Fruit fly (Drosophila melanogaster) whole organism, prepupa: ENCODE data around the gene CG3091.

Experiments used
- Blimp-1 ChIP-seq: fragments of 200-800 bp; sonication (Bioruptor generic); optimal IDR thresholded peaks from 3 replicates; lab custom pipeline; 2017; ENCODE audit warnings: missing biosample characterization, missing genetic modification characterization, mild to moderate bottlenecking, moderate library complexity, missing genetic modification reagents
- CG10669 ChIP-seq: fragments of 200-800 bp; sonication (Bioruptor generic); optimal IDR thresholded peaks from 3 replicates; lab custom pipeline; 2018; ENCODE audit warnings: missing biosample characterization, mild to moderate bottlenecking, missing genetic modification characterization, moderate library complexity
- CG11294 ChIP-seq: fragments of 200-800 bp; sonication (Bioruptor generic); IDR thresholded peaks from 2 replicates; pipeline ENCODE4 v1.3.6; 2022; ENCODE audit warnings: missing biosample characterization, missing genetic modification characterization
- CG11762 ChIP-seq: fragments of 200-800 bp; sonication (Bioruptor generic); optimal IDR thresholded peaks from 3 replicates; lab custom pipeline; 2016; ENCODE audit warnings: missing biosample characterization, missing genetic modification characterization; ENCODE audit not compliant: insufficient read depth
- CG11902 ChIP-seq: fragments of 200-800 bp; sonication (Bioruptor generic); optimal IDR thresholded peaks from 3 replicates; lab custom pipeline; 2016; ENCODE audit warnings: missing biosample characterization, missing genetic modification characterization
- CG15336 ChIP-seq: fragments of 200-800 bp; sonication (Bioruptor generic); IDR thresholded peaks from 2 replicates; pipeline ENCODE4 v1.3.6; 2022; ENCODE audit warnings: missing biosample characterization, missing genetic modification characterization
- CG16779 ChIP-seq: fragments of 200-800 bp; sonication (Bioruptor generic); optimal IDR thresholded peaks from 3 replicates; lab custom pipeline; 2017; ENCODE audit warnings: missing biosample characterization, mild to moderate bottlenecking, missing genetic modification characterization
- CG3032 ChIP-seq: fragments of 200-800 bp; optimal IDR thresholded peaks from 2 replicates; lab custom pipeline; 2019; ENCODE audit warnings: missing biosample characterization, mild to moderate bottlenecking, missing genetic modification characterization, moderate library complexity
- CG31627 ChIP-seq: fragments of 200-800 bp; sonication (Bioruptor generic); optimal IDR thresholded peaks from 3 replicates; lab custom pipeline; 2016; ENCODE audit warnings: missing biosample characterization, missing genetic modification characterization
- CG32006 ChIP-seq: fragments of 200-800 bp; sonication (Bioruptor generic); optimal IDR thresholded peaks from 3 replicates; lab custom pipeline; 2017; ENCODE audit warnings: missing biosample characterization, mild to moderate bottlenecking, missing genetic modification characterization
- CG6163 ChIP-seq: fragments of 200-800 bp; sonication (Bioruptor generic); IDR thresholded peaks from 3 replicates; pipeline ENCODE4 v1.3.6; 2022; ENCODE audit warnings: missing biosample characterization, missing genetic modification characterization
- CG6276 ChIP-seq: fragments of 200-800 bp; sonication (Bioruptor generic); optimal IDR thresholded peaks from 2 replicates; lab custom pipeline; 2017; ENCODE audit warnings: missing biosample characterization, mild to moderate bottlenecking, missing genetic modification characterization
- CG6808 ChIP-seq: fragments of 200-800 bp; sonication (Bioruptor generic); optimal IDR thresholded peaks from 3 replicates; lab custom pipeline; 2017; ENCODE audit warnings: missing biosample characterization, missing genetic modification characterization, mild to moderate bottlenecking, moderate library complexity, missing genetic modification reagents
- CG6854 ChIP-seq: fragments of 200-800 bp; sonication (Bioruptor generic); optimal IDR thresholded peaks from 2 replicates; lab custom pipeline; 2017; ENCODE audit warnings: missing biosample characterization, mild to moderate bottlenecking, missing genetic modification characterization
- CG7368 ChIP-seq: fragments of 200-800 bp; sonication (Bioruptor generic); optimal IDR thresholded peaks from 3 replicates; lab custom pipeline; 2016; ENCODE audit warnings: missing biosample characterization, missing genetic modification characterization
- CG8119 ChIP-seq: fragments of 200-800 bp; sonication (Bioruptor generic); IDR thresholded peaks from 3 replicates; pipeline ENCODE4 v1.3.6; 2022; ENCODE audit warnings: missing biosample characterization, missing genetic modification characterization
- CG8319 ChIP-seq: fragments of 200-800 bp; sonication (Bioruptor generic); optimal IDR thresholded peaks from 3 replicates; lab custom pipeline; 2016; ENCODE audit warnings: missing biosample characterization, missing genetic modification characterization
- CG8632 ChIP-seq: fragments of 200-800 bp; sonication (Bioruptor generic); optimal IDR thresholded peaks from 3 replicates; lab custom pipeline; 2016; ENCODE audit warnings: missing biosample characterization, missing genetic modification characterization
- CG9139 ChIP-seq: fragments of 200-800 bp; sonication (Bioruptor generic); optimal IDR thresholded peaks from 3 replicates; lab custom pipeline; 2017; ENCODE audit warnings: missing biosample characterization, mild to moderate bottlenecking, missing genetic modification characterization
- Eip75B ChIP-seq: fragments of 200-800 bp; sonication (Bioruptor generic); optimal IDR thresholded peaks from 3 replicates; lab custom pipeline; 2016; ENCODE audit warnings: missing biosample characterization, missing genetic modification characterization
- Eip78C ChIP-seq: fragments of 200-800 bp; sonication (Bioruptor generic); peaks from one replicate; lab custom pipeline; 2016; ENCODE audit warnings: missing biosample characterization, missing genetic modification characterization
- Ets96B ChIP-seq: fragments of 200-800 bp; optimal IDR thresholded peaks from 2 replicates; lab custom pipeline; 2019; ENCODE audit warnings: missing biosample characterization, mild to moderate bottlenecking, missing genetic modification characterization, moderate library complexity
- Gug ChIP-seq: fragments of 200-800 bp; sonication (Bioruptor generic); IDR thresholded peaks from 2 replicates; pipeline ENCODE4 v1.3.6; 2022; ENCODE audit warnings: missing biosample characterization, missing genetic modification characterization
- Hr39 ChIP-seq: fragments of 200-800 bp; sonication (Bioruptor generic); optimal IDR thresholded peaks from 2 replicates; lab custom pipeline; 2016; ENCODE audit warnings: missing biosample characterization, missing genetic modification characterization
- Hr4 ChIP-seq: fragments of 200-800 bp; sonication (Bioruptor generic); optimal IDR thresholded peaks from 3 replicates; lab custom pipeline; 2016; ENCODE audit warnings: missing biosample characterization, missing genetic modification characterization
- Lpt ChIP-seq: fragments of 200-800 bp; sonication (Bioruptor generic); optimal IDR thresholded peaks from 3 replicates; lab custom pipeline; 2016; ENCODE audit warnings: missing biosample characterization, missing genetic modification characterization
- Met ChIP-seq: fragments of 200-800 bp; sonication (Bioruptor generic); optimal IDR thresholded peaks from 3 replicates; lab custom pipeline; 2016; ENCODE audit warnings: missing biosample characterization, missing genetic modification characterization
- OdsH ChIP-seq: fragments of 200-800 bp; sonication (Bioruptor generic); optimal IDR thresholded peaks from 3 replicates; lab custom pipeline; 2016; ENCODE audit warnings: missing biosample characterization, missing genetic modification characterization
- Sox102F ChIP-seq: fragments of 200-800 bp; sonication (Bioruptor generic); optimal IDR thresholded peaks from 2 replicates; lab custom pipeline; 2016; ENCODE audit warnings: missing biosample characterization, mild to moderate bottlenecking, missing genetic modification characterization
- Sox15 ChIP-seq: fragments of 200-800 bp; sonication (Bioruptor generic); optimal IDR thresholded peaks from 3 replicates; lab custom pipeline; 2016; ENCODE audit warnings: missing biosample characterization, missing genetic modification characterization
- achi ChIP-seq: fragments of 200-800 bp; sonication (Bioruptor generic); optimal IDR thresholded peaks from 3 replicates; lab custom pipeline; 2016; ENCODE audit warnings: missing biosample characterization, missing genetic modification characterization
- acj6 ChIP-seq: fragments of 200-800 bp; sonication (Bioruptor generic); optimal IDR thresholded peaks from 3 replicates; lab custom pipeline; 2016; ENCODE audit warnings: missing biosample characterization, missing genetic modification characterization
- cyc ChIP-seq: fragments of 200-800 bp; sonication (Bioruptor generic); optimal IDR thresholded peaks from 3 replicates; lab custom pipeline; 2016; ENCODE audit warnings: missing biosample characterization, missing genetic modification characterization
- dsx ChIP-seq: fragments of 200-800 bp; optimal IDR thresholded peaks from 3 replicates; lab custom pipeline; 2019; ENCODE audit warnings: missing biosample characterization, mild to moderate bottlenecking, missing genetic modification characterization, moderate library complexity; ENCODE audit not compliant: poor library complexity, severe bottlenecking
- eg ChIP-seq: fragments of 200-800 bp; sonication (Bioruptor generic); IDR thresholded peaks from 3 replicates; pipeline ENCODE4 v1.3.6; 2022; ENCODE audit warnings: missing biosample characterization, missing genetic modification characterization
- esn ChIP-seq: fragments of 200-800 bp; sonication (Bioruptor generic); optimal IDR thresholded peaks from 2 replicates; lab custom pipeline; 2016; ENCODE audit warnings: missing biosample characterization, mild to moderate bottlenecking, missing genetic modification characterization, moderate library complexity
- fd59A ChIP-seq: fragments of 200-800 bp; sonication (Bioruptor generic); optimal IDR thresholded peaks from 2 replicates; lab custom pipeline; 2017; ENCODE audit warnings: missing biosample characterization, mild to moderate bottlenecking, missing genetic modification characterization, missing genetic modification reagents
- fd85E ChIP-seq: fragments of 200-800 bp; sonication (Bioruptor generic); optimal IDR thresholded peaks from 3 replicates; lab custom pipeline; 2016; ENCODE audit warnings: missing biosample characterization, missing genetic modification characterization
- net ChIP-seq: fragments of 200-800 bp; sonication (Bioruptor generic); optimal IDR thresholded peaks from 3 replicates; lab custom pipeline; 2016; ENCODE audit warnings: missing biosample characterization, missing genetic modification characterization
- ss ChIP-seq, 2 experiments: fragments of 200-800 bp; sonication (Bioruptor generic); optimal IDR thresholded peaks; 2 replicates in 1 of 2; 3 replicates in 1 of 2; lab custom pipeline; 2017 to 2018; ENCODE audit warnings: mild to moderate bottlenecking in 2 of 2, missing biosample characterization in 2 of 2, missing genetic modification characterization in 2 of 2, moderate library complexity in 1 of 2
- svp ChIP-seq: fragments of 200-800 bp; sonication (Bioruptor generic); peaks from one replicate; lab custom pipeline; 2016; ENCODE audit warnings: missing biosample characterization, missing genetic modification characterization
- topi ChIP-seq: fragments of 200-800 bp; sonication (Bioruptor generic); optimal IDR thresholded peaks from 3 replicates; lab custom pipeline; 2016; ENCODE audit warnings: missing biosample characterization, missing genetic modification characterization
- vri ChIP-seq: fragments of 200-800 bp; sonication (Bioruptor generic); optimal IDR thresholded peaks from 3 replicates; lab custom pipeline; 2016; ENCODE audit warnings: missing biosample characterization, mild to moderate bottlenecking, missing genetic modification characterization

The CG3091 gene

dm6 chrX:2254020-2254626, at the start of gene CG3091:
CG3091 (minus strand) TSS chrX:2254197.
- TF ChIP-seq eg (GFP tag; lab: Robert Waterston, UW) (peak; percentile 70), fd59A (GFP tag; lab: Kevin White, UChicago) (no peak), Blimp-1 (no peak), CG6276 (GFP tag; lab: Kevin White, UChicago) (peak; percentile 37), ss (GFP tag; optimal IDR thresholded peaks at IDR 0.05; lab: Kevin White, UChicago) (no peak), CG11902 (GFP tag; lab: Kevin White, UChicago) (no peak), CG6163 (peak; percentile 65; the same call in 2 of the 3 replicates), CG32006 (GFP tag; lab: Kevin White, UChicago) (no peak), svp (no peak), Eip78C (peak; percentile 36), CG7368 (GFP tag; lab: Kevin White, UChicago) (no peak), CG8632 (GFP tag; lab: Kevin White, UChicago) (no peak), CG15336 (GFP tag; lab: Robert Waterston, UW) (0 out of 2 replicates have a peak, but pooled peaks have one; percentile 8)

DNA sequence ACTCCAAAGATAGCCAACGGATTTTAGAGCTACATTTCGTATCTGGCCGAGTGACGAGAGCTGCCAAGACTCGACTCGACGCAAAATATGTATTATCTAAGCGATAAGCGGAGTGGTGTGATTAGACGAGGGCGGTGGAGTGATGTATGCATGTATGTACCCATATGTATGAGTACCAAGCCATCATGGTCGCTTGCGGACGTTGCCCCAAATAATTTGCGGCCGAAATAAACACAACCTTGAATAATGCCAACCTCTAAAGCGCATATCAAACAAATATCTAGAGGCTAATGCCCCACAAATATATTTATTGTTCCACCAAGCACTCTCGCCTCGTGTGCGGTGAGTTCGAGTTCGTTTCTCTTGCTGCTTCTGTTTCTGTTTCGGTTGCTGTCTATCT, 48.9 kb upstream of the CG3091 start:
- TF ChIP-seq vri (GFP tag; lab: Kevin White, UChicago) (peak; percentile 81), fd59A (GFP tag; lab: Kevin White, UChicago) (no peak)

DNA sequence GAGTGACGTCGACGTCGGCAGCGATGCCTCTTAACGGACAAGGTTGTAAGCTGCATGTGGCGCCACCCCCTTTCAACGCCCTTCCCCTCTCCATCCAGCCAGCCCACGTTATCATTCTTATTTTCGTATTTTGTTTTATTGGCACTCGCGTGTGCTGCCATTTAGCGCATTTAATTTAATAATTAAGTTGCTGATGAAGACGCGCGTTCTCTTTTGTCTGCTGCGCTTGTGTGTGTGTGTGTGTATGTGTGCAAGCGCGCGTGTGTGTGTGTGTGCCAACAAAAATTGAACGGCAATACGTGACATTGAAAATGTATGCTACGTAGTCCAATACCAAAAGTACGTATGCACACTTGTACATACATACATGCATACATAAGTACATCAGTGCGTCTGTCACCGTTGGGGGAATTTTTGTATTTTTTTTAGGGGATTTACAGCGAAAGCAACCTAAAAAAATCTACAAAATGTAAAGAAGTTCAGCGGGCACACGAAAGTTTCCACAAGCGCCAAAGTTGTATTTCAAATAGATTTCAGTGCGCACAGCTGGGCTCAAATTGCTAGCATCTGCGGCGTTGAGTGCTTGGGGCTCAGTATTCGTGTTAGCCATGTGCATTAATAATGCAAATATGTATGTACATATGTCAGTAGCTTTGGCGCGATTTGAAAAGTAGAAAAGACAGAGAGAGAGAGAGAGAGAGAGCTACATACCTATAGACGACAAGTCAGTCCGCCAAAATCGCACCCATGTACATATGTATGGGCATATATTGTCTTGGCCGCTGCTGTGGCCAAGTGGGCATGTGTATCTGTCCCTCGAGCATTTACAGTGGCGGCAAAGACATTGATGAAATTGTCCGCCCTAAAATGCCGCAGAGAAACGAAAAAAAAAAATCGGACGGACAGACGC, 47.9 kb upstream of the CG3091 start:
- peak; percentile 66 for TF ChIP-seq CG8632 (GFP tag; lab: Kevin White, UChicago)
- peak; percentile 62 for TF ChIP-seq Lpt (GFP tag; lab: Kevin White, UChicago)
- TF ChIP-seq Hr39 (GFP tag; lab: Kevin White, UChicago), result peak; percentile 73
- peak; percentile 74 for TF ChIP-seq Eip75B (GFP tag; lab: Kevin White, UChicago)
- peak; percentile 64 for TF ChIP-seq cyc (GFP tag; lab: Kevin White, UChicago)
- TF ChIP-seq achi (GFP tag; lab: Kevin White, UChicago), result peak; percentile 63
- peak; percentile 62 for TF ChIP-seq OdsH (GFP tag; lab: Kevin White, UChicago)
- peak; percentile 80 for TF ChIP-seq CG8119 (GFP tag; lab: Robert Waterston, UW)
- TF ChIP-seq CG10669 (GFP tag; lab: Kevin White, UChicago), result peak; percentile 64
- no peak for TF ChIP-seq vri (GFP tag; lab: Kevin White, UChicago)
- peak; percentile 49 for TF ChIP-seq CG8319
- peak; percentile 69 for TF ChIP-seq Sox102F (GFP tag; lab: Kevin White, UChicago)
- peak; percentile 65 for TF ChIP-seq Ets96B (tag; lab: Kevin White, UChicago)
- TF ChIP-seq net (GFP tag; lab: Kevin White, UChicago), result peak; percentile 73
- peak; percentile 83 for TF ChIP-seq CG15336 (GFP tag; lab: Robert Waterston, UW)
- peak; percentile 68 for TF ChIP-seq acj6 (GFP tag; lab: Kevin White, UChicago)
- TF ChIP-seq CG11762 (GFP tag; lab: Kevin White, UChicago), result peak; percentile 57
- TF ChIP-seq CG6854 (GFP tag; lab: Kevin White, UChicago), result no peak
- TF ChIP-seq CG9139 (GFP tag; lab: Kevin White, UChicago), result no peak
- TF ChIP-seq Sox15 (GFP tag; lab: Kevin White, UChicago), result peak; percentile 72
- TF ChIP-seq CG31627 (GFP tag; lab: Kevin White, UChicago), result peak; percentile 75
- peak; percentile 72 for TF ChIP-seq Hr4 (GFP tag; lab: Kevin White, UChicago)
- peak; percentile 66; the same call in 1 of the 2 replicates for TF ChIP-seq Gug (GFP tag; lab: Robert Waterston, UW)
- peak; percentile 2 for TF ChIP-seq CG16779
- TF ChIP-seq ss (GFP tag; optimal IDR thresholded peaks at IDR 0.05; lab: Kevin White, UChicago), result peak in 1 of 2 experiments; percentile 15
- TF ChIP-seq CG11294 (GFP tag; lab: Robert Waterston, UW), result peak; percentile 51; the same call in 1 of the 2 replicates
- peak; percentile 90 for TF ChIP-seq svp
- TF ChIP-seq topi (GFP tag; lab: Kevin White, UChicago), result peak; percentile 77
- no peak for TF ChIP-seq fd85E (GFP tag; lab: Kevin White, UChicago)
- TF ChIP-seq CG7368 (GFP tag; lab: Kevin White, UChicago), result peak; percentile 66
- TF ChIP-seq CG3032 (tag; lab: Kevin White, UChicago), result peak; percentile 58
- peak; percentile 68 for TF ChIP-seq CG6808 (GFP tag; lab: Kevin White, UChicago)
- TF ChIP-seq CG11902 (GFP tag; lab: Kevin White, UChicago), result peak; percentile 64
- peak; percentile 73 for TF ChIP-seq Met (GFP tag; lab: Kevin White, UChicago)
- peak; percentile 41 for TF ChIP-seq dsx (GFP tag; lab: Kevin White, UChicago)
- TF ChIP-seq CG6276 (GFP tag; lab: Kevin White, UChicago), result peak; percentile 75
- peak; percentile 74 for TF ChIP-seq esn
- peak; percentile 80 for TF ChIP-seq CG6163
